Fruit fly (Drosophila melanogaster) whole organism, embryonic: ENCODE measurements around the gene Dis3l2.
A peak's percentile ranks its signal among the peaks of the same experiment; 100 is the strongest.

Experiments
- Ada2b ChIP-seq: fragments of 200-800 bp; sonication (Bioruptor generic); IDR thresholded peaks from 2 replicates; pipeline ENCODE4 v1.3.6; 2022; ENCODE audit warnings: missing biosample characterization, missing genetic modification characterization
- BEAF-32 ChIP-seq: fragments of 200-800 bp; sonication (Bioruptor generic); optimal IDR thresholded peaks from 3 replicates; lab custom pipeline; 2017; ENCODE audit warnings: missing biosample characterization, missing genetic modification characterization, mild to moderate bottlenecking, moderate library complexity, missing genetic modification reagents
- CG12659 ChIP-seq: fragments of 200-800 bp; sonication (Bioruptor generic); optimal IDR thresholded peaks from 3 replicates; lab custom pipeline; 2017; ENCODE audit warnings: mild to moderate bottlenecking, missing biosample characterization, missing genetic modification reagents, missing genetic modification characterization
- CG13287 ChIP-seq: fragments of 200-800 bp; sonication (Bioruptor generic); IDR thresholded peaks from 2 replicates; pipeline ENCODE4 v1.3.6; 2022; ENCODE audit warnings: missing biosample characterization, missing genetic modification characterization; ENCODE audit not compliant: partially characterized antibody
- CG14050 ChIP-seq: fragments of 200-800 bp; sonication (Bioruptor generic); IDR thresholded peaks from 3 replicates; pipeline ENCODE4 v1.3.6; 2022; ENCODE audit warnings: missing biosample characterization, missing genetic modification characterization
- CG18262 ChIP-seq: fragments of 200-800 bp; optimal IDR thresholded peaks from 3 replicates; lab custom pipeline; 2019; ENCODE audit warnings: missing biosample characterization, mild to moderate bottlenecking, missing genetic modification characterization, moderate library complexity
- CG2116 ChIP-seq: fragments of 200-800 bp; sonication (Bioruptor generic); optimal IDR thresholded peaks from 3 replicates; lab custom pipeline; 2018; ENCODE audit warnings: missing biosample characterization, mild to moderate bottlenecking, missing genetic modification characterization
- CG2199 ChIP-seq: fragments of 200-800 bp; sonication (Bioruptor generic); IDR thresholded peaks from 3 replicates; pipeline ENCODE4 v1.3.6; 2022; ENCODE audit warnings: missing biosample characterization, missing genetic modification characterization
- CG30431 ChIP-seq: fragments of 200-800 bp; sonication (Bioruptor generic); optimal IDR thresholded peaks from 2 replicates; lab custom pipeline; 2017; ENCODE audit warnings: missing biosample characterization, missing genetic modification characterization
- CG31441 ChIP-seq: fragments of 200-800 bp; sonication (Bioruptor generic); IDR thresholded peaks from 2 replicates; pipeline ENCODE4 v1.3.6; 2022; ENCODE audit warnings: missing biosample characterization, missing genetic modification characterization
- CG3995 ChIP-seq: fragments of 200-800 bp; sonication (Bioruptor generic); optimal IDR thresholded peaks from 3 replicates; lab custom pipeline; 2016; ENCODE audit warnings: missing biosample characterization, missing genetic modification characterization
- CG4282 ChIP-seq: fragments of 200-800 bp; sonication (Bioruptor generic); optimal IDR thresholded peaks from 2 replicates; lab custom pipeline; 2016; ENCODE audit warnings: missing biosample characterization, missing genetic modification characterization
- CG4328 ChIP-seq: fragments of 200-800 bp; sonication (Bioruptor generic); optimal IDR thresholded peaks from 3 replicates; lab custom pipeline; 2017; ENCODE audit warnings: missing biosample characterization, missing genetic modification reagents, missing genetic modification characterization
- CG4820 ChIP-seq: fragments of 200-800 bp; sonication (Bioruptor generic); optimal IDR thresholded peaks from 3 replicates; lab custom pipeline; 2016; ENCODE audit warnings: missing biosample characterization, missing genetic modification characterization
- CG6272 ChIP-seq: fragments of 200-800 bp; sonication (Bioruptor generic); IDR thresholded peaks from 2 replicates; pipeline ENCODE4 v1.3.6; 2022; ENCODE audit warnings: missing biosample characterization, missing genetic modification characterization
- CG8924 ChIP-seq: fragments of 200-800 bp; optimal IDR thresholded peaks from 3 replicates; lab custom pipeline; 2019; ENCODE audit warnings: missing biosample characterization, mild to moderate bottlenecking, missing genetic modification characterization, moderate library complexity
- CG9609 ChIP-seq: fragments of 200-800 bp; sonication (Bioruptor generic); optimal IDR thresholded peaks from 3 replicates; lab custom pipeline; 2016; ENCODE audit warnings: missing biosample characterization, missing genetic modification characterization
- Dll ChIP-seq: fragments of 200-800 bp; sonication (Bioruptor generic); IDR thresholded peaks from 4 replicates; pipeline ENCODE4 v1.3.6; 2022; ENCODE audit warnings: missing biosample characterization, missing genetic modification characterization; ENCODE audit not compliant: partially characterized antibody
- Hand ChIP-seq: fragments of 200-800 bp; sonication (Bioruptor generic); optimal IDR thresholded peaks from 2 replicates; lab custom pipeline; 2017; ENCODE audit warnings: mild to moderate bottlenecking, missing biosample characterization, missing genetic modification reagents, missing genetic modification characterization
- Hr51 ChIP-seq, 2 experiments: fragments of 200-800 bp; sonication (Bioruptor generic); optimal IDR thresholded peaks; 2 replicates in 1 of 2; 3 replicates in 1 of 2; lab custom pipeline; 2016 to 2018; ENCODE audit warnings: missing biosample characterization in 2 of 2, missing genetic modification characterization in 2 of 2, mild to moderate bottlenecking in 1 of 2, moderate library complexity in 1 of 2
- Hr78 ChIP-seq, 2 experiments: fragments of 200-800 bp in 1 of 2; fragments of >200 bp in 1 of 2; sonication (Bioruptor generic) in 1 of 2; optimal IDR thresholded peaks; 2 replicates each; lab custom pipeline; 2017 to 2019; ENCODE audit warnings: missing biosample characterization in 2 of 2, missing genetic modification characterization in 2 of 2, mild to moderate bottlenecking in 1 of 2, moderate library complexity in 1 of 2
- Lhr ChIP-seq: fragments of 200-800 bp; sonication (Bioruptor generic); optimal IDR thresholded peaks from 3 replicates; lab custom pipeline; 2017; ENCODE audit warnings: mild to moderate bottlenecking, missing biosample characterization, missing genetic modification reagents, missing genetic modification characterization
- Max ChIP-seq: fragments of 200-800 bp; sonication (Bioruptor generic); optimal IDR thresholded peaks from 2 replicates; lab custom pipeline; 2016; ENCODE audit warnings: missing biosample characterization, mild to moderate bottlenecking, missing genetic modification characterization
- NK7.1 ChIP-seq: fragments of 200-800 bp; sonication (Bioruptor generic); optimal IDR thresholded peaks from 3 replicates; lab custom pipeline; 2016; ENCODE audit warnings: missing biosample characterization, missing genetic modification characterization
- Opbp ChIP-seq: fragments of 200-800 bp; sonication (Bioruptor generic); IDR thresholded peaks from 3 replicates; pipeline ENCODE4 v1.3.6; 2022; ENCODE audit warnings: missing biosample characterization, missing genetic modification characterization; ENCODE audit not compliant: partially characterized antibody
- PHDP ChIP-seq: fragments of 200-800 bp; sonication (Bioruptor generic); optimal IDR thresholded peaks from 3 replicates; lab custom pipeline; 2018; ENCODE audit warnings: missing biosample characterization, mild to moderate bottlenecking, missing genetic modification characterization, moderate library complexity
- Scr ChIP-seq: fragments of 200-800 bp; sonication (Bioruptor generic); IDR thresholded peaks from 2 replicates; pipeline ENCODE4 v1.3.6; 2022; ENCODE audit warnings: missing biosample characterization, missing genetic modification characterization; ENCODE audit not compliant: partially characterized antibody
- Stat92E ChIP-seq, 3 experiments: fragments of >200 bp in 2 of 3; fragments of 200-800 bp in 1 of 3; sonication (Bioruptor generic) in 1 of 3; optimal IDR thresholded peaks; 2 replicates each; lab custom pipeline; 2017 to 2019; ENCODE audit warnings: missing biosample characterization in 3 of 3, missing genetic modification characterization in 3 of 3, mild to moderate bottlenecking in 1 of 3, moderate library complexity in 1 of 3
- Xbp1 ChIP-seq: fragments of 200-800 bp; sonication (Bioruptor generic); optimal IDR thresholded peaks from 3 replicates; lab custom pipeline; 2016; ENCODE audit warnings: missing biosample characterization, mild to moderate bottlenecking, missing genetic modification characterization
- abd-A ChIP-seq: fragments of 200-800 bp; sonication (Bioruptor generic); optimal IDR thresholded peaks from 3 replicates; lab custom pipeline; 2019; ENCODE audit warnings: missing biosample characterization, mild to moderate bottlenecking, missing genetic modification characterization, moderate library complexity
- bowl ChIP-seq: fragments of 200-800 bp; sonication (Bioruptor generic); IDR thresholded peaks from 2 replicates; pipeline ENCODE4 v1.3.6; 2022; ENCODE audit warnings: missing biosample characterization, missing genetic modification characterization
- br ChIP-seq: fragments of >200 bp; optimal IDR thresholded peaks from 2 replicates; lab custom pipeline; 2017
- en ChIP-seq: fragments of 200-800 bp; sonication (Bioruptor generic); optimal IDR thresholded peaks from 2 replicates; lab custom pipeline; 2016; ENCODE audit warnings: missing biosample characterization, missing genetic modification characterization
- esg ChIP-seq: fragments of 200-800 bp; sonication (Bioruptor generic); conservative IDR thresholded peaks from 2 replicates; pipeline ENCODE4 v1.3.6; 2022; ENCODE audit warnings: missing biosample characterization, missing genetic modification characterization
- grn ChIP-seq: fragments of 200-800 bp; sonication (Bioruptor generic); optimal IDR thresholded peaks from 3 replicates; lab custom pipeline; 2017; ENCODE audit warnings: missing biosample characterization, missing genetic modification characterization
- hkb ChIP-seq, 2 experiments: fragments of 200-800 bp in 1 of 2; fragments of >200 bp in 1 of 2; sonication (Bioruptor generic) in 1 of 2; IDR thresholded peaks in 1 of 2; optimal IDR thresholded peaks in 1 of 2; 2 replicates each; pipeline versions ENCODE4 v1.3.6 to Lab custom; 2017 to 2022; ENCODE audit warnings: missing biosample characterization in 1 of 2, missing genetic modification characterization in 1 of 2
- inv ChIP-seq: fragments of 200-800 bp; sonication (Bioruptor generic); IDR thresholded peaks from 2 replicates; pipeline ENCODE4 v1.3.6; 2022; ENCODE audit warnings: missing biosample characterization, missing genetic modification characterization; ENCODE audit not compliant: partially characterized antibody
- kah ChIP-seq: fragments of 200-800 bp; sonication (Bioruptor generic); optimal IDR thresholded peaks from 2 replicates; lab custom pipeline; 2018; ENCODE audit warnings: missing biosample characterization, mild to moderate bottlenecking, missing genetic modification characterization
- lmd ChIP-seq: fragments of 200-800 bp; sonication (Bioruptor generic); IDR thresholded peaks from 2 replicates; pipeline ENCODE4 v1.3.6; 2022; ENCODE audit warnings: missing biosample characterization, missing genetic modification characterization
- pita ChIP-seq: fragments of 200-800 bp; sonication (Bioruptor generic); optimal IDR thresholded peaks from 2 replicates; lab custom pipeline; 2017; ENCODE audit warnings: missing biosample characterization, mild to moderate bottlenecking, missing genetic modification characterization
- pum ChIP-seq: fragments of 200-800 bp; sonication (Bioruptor generic); optimal IDR thresholded peaks from 2 replicates; lab custom pipeline; 2016; ENCODE audit warnings: missing biosample characterization, missing genetic modification characterization
- sc ChIP-seq, 3 experiments: fragments of >200 bp in 2 of 3; fragments of 200-800 bp in 1 of 3; sonication (Bioruptor generic) in 1 of 3; optimal IDR thresholded peaks; 2 replicates in 2 of 3; 3 replicates in 1 of 3; lab custom pipeline; 2017; ENCODE audit warnings: mild to moderate bottlenecking in 1 of 3, missing biosample characterization in 1 of 3, missing genetic modification characterization in 1 of 3, missing genetic modification reagents in 1 of 3
- sens-2 ChIP-seq: fragments of 200-800 bp; sonication (Bioruptor generic); IDR thresholded peaks from 2 replicates; pipeline ENCODE4 v1.3.6; 2022; ENCODE audit warnings: missing biosample characterization, missing genetic modification characterization
- slp2 ChIP-seq: fragments of 200-800 bp; sonication (Bioruptor generic); optimal IDR thresholded peaks from 2 replicates; lab custom pipeline; 2016; ENCODE audit warnings: missing biosample characterization, missing genetic modification characterization
- tgo ChIP-seq: fragments of 200-800 bp; sonication (Bioruptor generic); IDR thresholded peaks from 3 replicates; pipeline ENCODE4 v1.3.6; 2022; ENCODE audit warnings: missing biosample characterization, missing genetic modification characterization
- tna ChIP-seq: fragments of 200-800 bp; sonication (Bioruptor generic); IDR thresholded peaks from 2 replicates; pipeline ENCODE4 v1.3.6; 2022; ENCODE audit warnings: missing biosample characterization, missing genetic modification characterization; ENCODE audit not compliant: partially characterized antibody
- ttk ChIP-seq: fragments of 200-800 bp; sonication (Bioruptor generic); IDR thresholded peaks from 2 replicates; pipeline ENCODE4 v2.1.2; 2022; ENCODE audit warnings: missing biosample characterization, missing genetic modification characterization
- tx ChIP-seq: fragments of 200-800 bp; sonication (Bioruptor generic); optimal IDR thresholded peaks from 2 replicates; lab custom pipeline; 2016; ENCODE audit warnings: missing biosample characterization, missing genetic modification characterization
- wek ChIP-seq: fragments of 200-800 bp; sonication (Bioruptor generic); optimal IDR thresholded peaks from 3 replicates; lab custom pipeline; 2018; ENCODE audit warnings: missing biosample characterization, mild to moderate bottlenecking, missing genetic modification characterization, moderate library complexity
- wor ChIP-seq: fragments of 200-800 bp; sonication (Bioruptor generic); IDR thresholded peaks from 2 replicates; pipeline ENCODE4 v1.3.6; 2022; ENCODE audit warnings: missing biosample characterization, missing genetic modification characterization

The Dis3l2 gene

DNA sequence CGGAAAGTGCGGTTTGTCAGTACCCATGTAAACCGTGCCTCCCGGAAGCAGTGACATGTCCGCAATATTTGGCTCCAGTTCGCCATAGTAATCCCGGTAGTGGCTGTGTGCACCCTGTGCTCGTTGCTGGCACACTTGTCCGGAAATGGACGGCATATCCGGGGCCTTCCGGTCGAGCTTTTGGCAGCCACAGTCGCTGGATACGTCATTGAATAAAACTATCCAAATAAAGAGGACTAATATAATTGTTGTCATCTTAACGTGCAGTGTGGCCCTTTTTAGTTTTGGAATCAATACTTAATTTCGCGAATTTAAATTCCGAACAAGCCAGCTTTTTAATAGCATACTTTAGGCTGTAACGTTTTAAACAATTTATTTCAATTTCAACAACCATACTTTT is 36.6 kb upstream of the Dis3l2 start, which contains the start of gene CG7049 (continued):
- no peak for TF ChIP-seq CG4282 (GFP tag; lab: Kevin White, UChicago)
- no peak for TF ChIP-seq wek (GFP tag; lab: Kevin White, UChicago)
- no peak for TF ChIP-seq CG4328 (GFP tag; lab: Kevin White, UChicago)
- TF ChIP-seq tx (GFP tag; lab: Kevin White, UChicago): no peak
- TF ChIP-seq tgo (GFP tag; lab: Robert Waterston, UW): no peak
- TF ChIP-seq CG18262: no peak
- TF ChIP-seq en: no peak
- TF ChIP-seq esg (GFP tag; lab: Robert Waterston, UW): no peak
- no peak for TF ChIP-seq grn (GFP tag; lab: Kevin White, UChicago)
- no peak for TF ChIP-seq inv (GFP tag; lab: Robert Waterston, UW)
- TF ChIP-seq Hr78 (GFP tag; optimal IDR thresholded peaks at IDR 0.05; lab: Kevin White, UChicago): no peak
- peak; percentile 9 for TF ChIP-seq BEAF-32 (GFP tag; lab: Kevin White, UChicago)
- no peak for TF ChIP-seq br (lab: Kevin White, UChicago)
- peak; percentile 79 for TF ChIP-seq CG3995 (GFP tag; lab: Kevin White, UChicago)
- no peak for TF ChIP-seq CG9609
- no peak for TF ChIP-seq sens-2 (GFP tag; lab: Robert Waterston, UW)
- TF ChIP-seq CG2116 (GFP tag; lab: Kevin White, UChicago): no peak
- TF ChIP-seq CG13287 (GFP tag; lab: Robert Waterston, UW): peak; percentile 59
- TF ChIP-seq sc (optimal IDR thresholded peaks at IDR 0.05; lab: Kevin White, UChicago): no peak
- no peak for TF ChIP-seq sc (GFP tag; optimal IDR thresholded peaks at IDR 0.05; lab: Kevin White, UChicago)
- TF ChIP-seq CG6272 (GFP tag; lab: Robert Waterston, UW): no peak
- TF ChIP-seq PHDP (tag; lab: Kevin White, UChicago): peak; percentile 12
- TF ChIP-seq CG8924 (tag; lab: Kevin White, UChicago): no peak
- no peak for TF ChIP-seq Hr51 (GFP tag; optimal IDR thresholded peaks at IDR 0.05; lab: Kevin White, UChicago)
- TF ChIP-seq Lhr (GFP tag; lab: Kevin White, UChicago): peak; percentile 72
- no peak for TF ChIP-seq Hand (GFP tag; lab: Kevin White, UChicago)
- TF ChIP-seq bowl: no peak
- TF ChIP-seq CG30431: no peak
- no peak for TF ChIP-seq CG4820 (GFP tag; lab: Kevin White, UChicago)
- TF ChIP-seq tna: no peak
- no peak for TF ChIP-seq Opbp (GFP tag; lab: Robert Waterston, UW)
- TF ChIP-seq slp2 (GFP tag; lab: Kevin White, UChicago): no peak
- no peak for TF ChIP-seq CG31441 (GFP tag; lab: Robert Waterston, UW)
- no peak for TF ChIP-seq ttk
- TF ChIP-seq kah: no peak
- TF ChIP-seq Dll (GFP tag; lab: Robert Waterston, UW): peak; percentile 47; the same call in 2 of the 4 replicates
- TF ChIP-seq pita (GFP tag; lab: Kevin White, UChicago): no peak
- TF ChIP-seq abd-A: no peak
- TF ChIP-seq CG12659: peak; percentile 35
- TF ChIP-seq Max (GFP tag; lab: Kevin White, UChicago): no peak
- TF ChIP-seq wor (GFP tag; lab: Robert Waterston, UW): no peak
- no peak for TF ChIP-seq Scr
- TF ChIP-seq lmd (GFP tag; lab: Robert Waterston, UW): no peak
- no peak for TF ChIP-seq Ada2b (GFP tag; lab: Robert Waterston, UW)
- TF ChIP-seq hkb (optimal IDR thresholded peaks at IDR 0.05; lab: Kevin White, UChicago): no peak
- peak; percentile 42; the same call in 1 of the 2 replicates for TF ChIP-seq hkb (GFP tag; IDR thresholded peaks at IDR 0.05; lab: Robert Waterston, UW)
- no peak for TF ChIP-seq pum (GFP tag; lab: Kevin White, UChicago)
- no peak for TF ChIP-seq Xbp1 (GFP tag; lab: Kevin White, UChicago)
- no peak for TF ChIP-seq CG2199 (GFP tag; lab: Robert Waterston, UW)
- TF ChIP-seq NK7.1 (GFP tag; lab: Kevin White, UChicago): no peak
- peak in 1 of 3 experiments; percentile 18 for TF ChIP-seq Stat92E (GFP tag; optimal IDR thresholded peaks at IDR 0.05; lab: Kevin White, UChicago)
- no peak for TF ChIP-seq CG14050 (GFP tag; lab: Robert Waterston, UW)
